Fruit fly (Drosophila melanogaster) whole organism, pupa: ENCODE measurements around the gene Creld.

Experiments
- CG10348 ChIP-seq: fragments of 200-800 bp; sonication (Bioruptor generic); IDR thresholded peaks from 2 replicates; pipeline ENCODE4 v1.3.6; 2022; ENCODE audit warnings: missing biosample characterization, missing genetic modification characterization
- CG12605 ChIP-seq: fragments of 200-800 bp; sonication (Bioruptor generic); IDR thresholded peaks from 2 replicates; pipeline ENCODE4 v1.3.6; 2022; ENCODE audit warnings: missing biosample characterization, missing genetic modification characterization
- CG13204 ChIP-seq: fragments of 200-800 bp; sonication (Bioruptor generic); optimal IDR thresholded peaks from 2 replicates; lab custom pipeline; 2018; ENCODE audit warnings: missing biosample characterization, mild to moderate bottlenecking, missing genetic modification characterization, moderate library complexity
- CG14655 ChIP-seq: fragments of 200-800 bp; sonication (Bioruptor generic); optimal IDR thresholded peaks from 3 replicates; lab custom pipeline; 2017; ENCODE audit warnings: mild to moderate bottlenecking, missing biosample characterization, missing genetic modification reagents, missing genetic modification characterization
- CG15710 ChIP-seq: fragments of 200-800 bp; sonication (Bioruptor generic); optimal IDR thresholded peaks from 2 replicates; lab custom pipeline; 2018; ENCODE audit warnings: missing biosample characterization, mild to moderate bottlenecking, missing genetic modification characterization, moderate library complexity
- CG17806 ChIP-seq: fragments of 200-800 bp; sonication (Bioruptor generic); optimal IDR thresholded peaks from 2 replicates; lab custom pipeline; 2018; ENCODE audit warnings: missing biosample characterization, mild to moderate bottlenecking, missing genetic modification characterization, moderate library complexity
- CG32121 ChIP-seq: fragments of 200-800 bp; sonication (Bioruptor generic); IDR thresholded peaks from 2 replicates; pipeline ENCODE4 v1.3.6; 2022; ENCODE audit warnings: missing biosample characterization, missing genetic modification characterization
- CG34367 ChIP-seq: fragments of 200-800 bp; sonication (Bioruptor generic); optimal IDR thresholded peaks from 2 replicates; lab custom pipeline; 2018; ENCODE audit warnings: missing biosample characterization, mild to moderate bottlenecking, missing genetic modification characterization
- CG4496 ChIP-seq: fragments of 200-800 bp; sonication (Bioruptor generic); IDR thresholded peaks from 3 replicates; pipeline ENCODE4 v1.3.6; 2022; ENCODE audit warnings: missing biosample characterization, missing genetic modification characterization
- CG8159 ChIP-seq: fragments of 200-800 bp; sonication (Bioruptor generic); optimal IDR thresholded peaks from 3 replicates; lab custom pipeline; 2018; ENCODE audit warnings: missing biosample characterization, mild to moderate bottlenecking, missing genetic modification characterization, moderate library complexity
- CG8301 ChIP-seq: fragments of 200-800 bp; sonication (Bioruptor generic); optimal IDR thresholded peaks from 2 replicates; lab custom pipeline; 2018; ENCODE audit warnings: missing biosample characterization, mild to moderate bottlenecking, missing genetic modification characterization
- CG9948 ChIP-seq: fragments of 200-800 bp; sonication (Bioruptor generic); optimal IDR thresholded peaks from 2 replicates; lab custom pipeline; 2018; ENCODE audit warnings: missing biosample characterization, mild to moderate bottlenecking, missing genetic modification characterization, moderate library complexity
- D1 ChIP-seq: fragments of 200-800 bp; sonication (Bioruptor generic); optimal IDR thresholded peaks from 2 replicates; lab custom pipeline; 2018; ENCODE audit warnings: missing biosample characterization, mild to moderate bottlenecking, missing genetic modification characterization, moderate library complexity
- EcR ChIP-seq: fragments of 200-800 bp; sonication (Bioruptor generic); optimal IDR thresholded peaks from 3 replicates; lab custom pipeline; 2019; ENCODE audit warnings: missing biosample characterization, missing genetic modification characterization, mild to moderate bottlenecking, moderate library complexity, missing genetic modification reagents
- Ets98B ChIP-seq: fragments of 200-800 bp; sonication (Bioruptor generic); IDR thresholded peaks from 2 replicates; pipeline ENCODE4 v1.3.6; 2022; ENCODE audit warnings: missing biosample characterization, missing genetic modification characterization
- Pif1A ChIP-seq: fragments of 200-800 bp; sonication (Bioruptor generic); optimal IDR thresholded peaks from 3 replicates; lab custom pipeline; 2016; ENCODE audit warnings: missing biosample characterization, missing genetic modification characterization
- Pif1B ChIP-seq: fragments of 200-800 bp; sonication (Bioruptor generic); optimal IDR thresholded peaks from 3 replicates; lab custom pipeline; 2016; ENCODE audit warnings: missing biosample characterization, missing genetic modification characterization
- Snoo ChIP-seq: fragments of 200-800 bp; sonication (Bioruptor generic); optimal IDR thresholded peaks from 3 replicates; lab custom pipeline; 2017; ENCODE audit warnings: missing biosample characterization, mild to moderate bottlenecking, missing genetic modification characterization, inconsistent platforms
- fd96Ca ChIP-seq: fragments of 200-800 bp; sonication (Bioruptor generic); IDR thresholded peaks from 3 replicates; pipeline ENCODE4 v1.3.6; 2022; ENCODE audit warnings: missing biosample characterization, missing genetic modification characterization
- gl ChIP-seq: fragments of 200-800 bp; sonication (Bioruptor generic); optimal IDR thresholded peaks from 2 replicates; lab custom pipeline; 2018; ENCODE audit warnings: missing biosample characterization, mild to moderate bottlenecking, missing genetic modification characterization
- rn ChIP-seq: fragments of 200-800 bp; sonication (Bioruptor generic); IDR thresholded peaks from 2 replicates; pipeline ENCODE4 v1.3.6; 2022; ENCODE audit warnings: missing biosample characterization, missing genetic modification characterization

Gene Creld

DNA sequence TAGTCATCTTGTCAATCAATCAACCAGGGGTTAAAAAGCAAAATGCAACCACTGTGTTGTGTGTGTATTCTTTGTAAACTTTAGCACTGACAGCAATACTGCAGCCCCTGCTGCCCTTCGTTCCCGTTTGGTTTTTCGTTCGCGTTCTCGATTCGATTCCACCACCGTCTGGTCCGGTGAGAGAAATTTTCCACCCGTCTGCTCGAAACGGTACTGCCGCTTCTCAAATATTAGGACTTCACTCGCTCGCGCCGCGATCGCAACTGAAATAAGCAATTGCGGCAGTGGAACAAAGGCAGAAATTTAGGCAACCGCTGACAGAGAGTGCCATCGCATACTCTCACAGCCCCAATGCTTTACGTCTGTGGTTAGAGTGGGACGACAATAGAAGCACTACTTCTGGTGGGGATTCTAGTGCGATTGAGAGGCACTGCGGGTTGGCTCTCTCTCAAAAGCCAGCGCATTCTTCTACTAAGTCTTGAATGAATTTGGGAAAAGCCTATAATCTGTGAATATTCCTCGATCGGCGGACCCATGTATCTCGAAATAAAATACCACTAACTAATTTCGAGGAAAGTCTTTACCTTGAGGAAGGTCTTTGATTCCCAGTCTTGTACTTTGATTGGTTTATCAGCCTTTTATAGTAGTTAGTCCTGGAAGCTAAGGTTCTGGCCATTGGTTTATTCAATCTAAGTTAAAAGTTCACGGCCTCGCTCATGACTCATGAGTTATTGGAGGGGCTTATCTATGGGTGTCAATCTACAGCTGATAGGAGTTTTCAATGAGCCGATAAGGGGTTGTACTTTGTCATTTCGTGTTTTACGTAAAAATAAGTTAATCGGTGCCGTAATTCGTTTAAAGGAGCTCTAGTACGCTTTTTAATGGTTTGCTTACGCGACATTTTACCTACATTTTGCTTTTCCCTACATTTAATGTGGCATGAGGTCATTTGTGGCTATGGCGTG, 27.1 kb downstream of the Creld start:
- TF ChIP-seq EcR (GFP tag; lab: Kevin White, UChicago): peak; percentile 68
- TF ChIP-seq CG15710 (tag; lab: Kevin White, UChicago): no peak
- no peak for TF ChIP-seq CG17806 (tag; lab: Kevin White, UChicago)
- TF ChIP-seq Ets98B: peak; percentile 57; the same call in 1 of the 2 replicates
- TF ChIP-seq CG13204: peak; percentile 83
- no peak for TF ChIP-seq CG9948
- peak; percentile 80 for TF ChIP-seq CG12605 (GFP tag; lab: Robert Waterston, UW)
- TF ChIP-seq CG8159: peak; percentile 12
- peak; percentile 63 for TF ChIP-seq gl
- no peak for TF ChIP-seq CG14655 (GFP tag; lab: Kevin White, UChicago)
- peak; percentile 70 for TF ChIP-seq Pif1B (GFP tag; lab: Kevin White, UChicago)
- TF ChIP-seq D1 (tag; lab: Kevin White, UChicago): no peak
- TF ChIP-seq rn (GFP tag; lab: Robert Waterston, UW): no peak
- peak; percentile 73 for TF ChIP-seq CG4496 (GFP tag; lab: Robert Waterston, UW)
- peak; percentile 61; the same call in 1 of the 3 replicates for TF ChIP-seq fd96Ca
- TF ChIP-seq Pif1A: peak; percentile 54
- TF ChIP-seq CG32121 (GFP tag; lab: Robert Waterston, UW): peak; percentile 69
- no peak for TF ChIP-seq CG8301 (tag; lab: Kevin White, UChicago)
- peak; percentile 39 for TF ChIP-seq Snoo (tag; lab: Kevin White, UChicago)
- TF ChIP-seq CG10348: no peak
- TF ChIP-seq CG34367 (tag; lab: Kevin White, UChicago): no peak

DNA sequence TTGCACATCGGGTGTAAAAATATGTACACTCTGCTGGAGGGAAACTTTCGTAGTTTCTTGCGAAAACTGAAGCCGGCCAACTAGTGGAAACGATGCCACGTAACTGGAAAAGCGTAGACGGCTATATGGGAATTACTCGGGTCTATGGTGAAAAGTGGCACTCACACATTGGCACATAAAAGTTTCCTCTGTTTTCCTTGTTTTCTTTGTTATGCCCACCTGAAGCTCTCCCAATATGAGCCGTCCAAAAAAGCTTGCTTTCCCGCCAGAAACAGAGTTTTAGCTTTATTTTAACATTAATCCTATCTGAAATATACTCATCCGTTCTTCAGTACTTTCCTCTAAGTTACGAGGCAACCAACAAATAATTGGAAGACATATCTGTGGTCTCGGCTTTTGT, 28.5 kb downstream of the Creld start, which contains the start of gene CG3164:
TSS of gene CG3164 (minus strand) at position 101 of the 400 bp plus-strand sequence.
- no peak for TF ChIP-seq Snoo (tag; lab: Kevin White, UChicago)
- no peak; the same call in 1 of the 2 replicates for TF ChIP-seq Ets98B
- TF ChIP-seq CG4496 (GFP tag; lab: Robert Waterston, UW): no peak
- no peak for TF ChIP-seq CG15710 (tag; lab: Kevin White, UChicago)
- TF ChIP-seq EcR (GFP tag; lab: Kevin White, UChicago): no peak
- no peak for TF ChIP-seq CG10348
- TF ChIP-seq CG17806 (tag; lab: Kevin White, UChicago): no peak
- no peak for TF ChIP-seq CG9948
- no peak for TF ChIP-seq Pif1A
- TF ChIP-seq D1 (tag; lab: Kevin White, UChicago): no peak
- TF ChIP-seq CG13204: no peak
- no peak for TF ChIP-seq Pif1B (GFP tag; lab: Kevin White, UChicago)
- no peak for TF ChIP-seq gl
- no peak for TF ChIP-seq CG32121 (GFP tag; lab: Robert Waterston, UW)
- no peak for TF ChIP-seq rn (GFP tag; lab: Robert Waterston, UW)
- no peak for TF ChIP-seq fd96Ca
- TF ChIP-seq CG8301 (tag; lab: Kevin White, UChicago): no peak

DNA sequence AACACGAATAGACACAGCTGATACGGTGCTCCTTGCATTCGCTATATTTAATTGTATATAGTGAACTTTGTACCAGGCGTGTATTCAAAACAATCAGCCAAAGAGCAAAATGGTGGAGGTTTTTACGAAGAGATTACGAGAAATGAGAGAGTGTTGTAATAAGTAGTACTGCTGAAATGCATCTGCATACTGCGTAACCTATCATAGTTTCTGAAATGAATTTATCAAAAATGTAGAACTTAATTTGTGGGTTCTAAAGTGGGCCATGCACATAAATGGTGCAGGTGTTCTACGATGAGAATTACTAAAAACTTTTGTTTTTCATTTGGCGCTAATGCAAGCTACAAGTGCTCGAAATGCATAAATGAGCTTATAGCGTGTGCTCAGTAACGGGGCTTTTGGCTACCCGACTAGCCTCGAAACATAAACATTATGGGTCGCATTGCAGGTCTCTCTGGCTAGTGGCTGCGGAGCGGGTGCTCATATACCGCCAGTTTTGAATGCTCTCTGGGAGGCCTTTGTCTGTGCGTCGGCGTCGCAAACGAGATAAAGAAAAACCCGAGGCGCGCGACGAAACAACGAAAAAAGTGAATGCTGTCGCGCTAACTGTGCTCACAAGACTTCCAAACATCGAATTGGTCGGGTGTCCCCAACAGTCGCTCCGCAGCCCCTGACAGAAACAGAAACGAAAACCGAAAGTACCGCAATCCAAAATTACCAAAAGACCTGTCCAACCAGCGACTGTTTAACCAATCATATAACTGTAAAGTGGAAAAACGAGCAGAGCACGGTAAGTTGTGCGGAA, 29.5 kb downstream of the Creld start, which contains the start of gene Gs1:
TSS of gene Gs1 (plus strand) at position 612 of the 805 bp plus-strand sequence.
- TF ChIP-seq CG13204 (peak; percentile 44), CG10348 (no peak), CG17806 (tag; lab: Kevin White, UChicago) (no peak), rn (GFP tag; lab: Robert Waterston, UW) (no peak), CG32121 (GFP tag; lab: Robert Waterston, UW) (no peak), CG34367 (tag; lab: Kevin White, UChicago) (peak; percentile 34), Snoo (tag; lab: Kevin White, UChicago) (no peak), Pif1B (GFP tag; lab: Kevin White, UChicago) (peak; percentile 13), gl (peak; percentile 61), CG9948 (no peak), CG15710 (tag; lab: Kevin White, UChicago) (peak; percentile 2), CG12605 (GFP tag; lab: Robert Waterston, UW) (peak; percentile 71), Pif1A (peak; percentile 17), CG8159 (no peak), D1 (tag; lab: Kevin White, UChicago) (no peak), Ets98B (peak; percentile 79), CG8301 (tag; lab: Kevin White, UChicago) (peak; percentile 25), EcR (GFP tag; lab: Kevin White, UChicago) (peak; percentile 35), fd96Ca (peak; percentile 39; the same call in 1 of the 3 replicates), CG4496 (GFP tag; lab: Robert Waterston, UW) (peak; percentile 60; the same call in 2 of the 3 replicates), CG14655 (GFP tag; lab: Kevin White, UChicago) (peak; percentile 52)

DNA sequence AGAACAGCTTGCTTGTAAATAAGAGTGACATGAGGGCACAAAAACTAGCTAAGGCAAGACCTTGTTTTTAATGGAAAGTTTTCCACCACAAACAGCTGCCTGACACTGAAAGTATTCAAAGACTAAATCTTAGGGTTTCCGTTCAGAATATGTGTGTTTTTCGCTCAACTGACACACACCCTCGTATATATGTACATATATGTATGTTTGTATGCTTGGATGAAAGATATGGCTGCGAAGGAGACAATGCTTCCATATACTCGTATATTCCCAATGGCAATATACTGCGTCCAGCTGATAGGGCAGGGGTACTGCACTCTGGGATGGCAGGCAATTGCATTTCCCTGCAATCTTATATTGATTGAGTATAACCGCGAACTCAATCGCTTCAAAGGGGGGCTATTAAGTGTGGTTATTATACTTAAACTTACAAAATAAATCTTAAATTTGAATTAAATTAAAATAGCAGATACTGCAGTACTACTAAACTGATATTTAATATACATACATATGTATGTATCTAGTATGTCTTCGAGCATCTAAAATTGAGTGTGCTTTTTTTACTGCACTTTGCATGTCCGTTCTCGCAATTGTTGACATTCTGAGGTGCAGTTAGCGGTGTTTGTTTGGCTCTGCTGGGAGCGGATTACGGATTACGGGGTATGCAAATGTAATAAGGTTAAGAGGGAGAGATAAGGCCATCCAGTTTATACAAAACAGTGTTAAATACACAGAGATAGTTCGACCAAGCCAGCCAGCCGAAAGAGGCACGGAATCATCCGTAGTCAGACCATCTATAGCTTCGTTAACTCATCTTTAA, 32.6 kb downstream of the Creld start:
- TF ChIP-seq EcR (GFP tag; lab: Kevin White, UChicago): peak; percentile 56
- TF ChIP-seq fd96Ca: peak; percentile 17; the same call in 1 of the 3 replicates
- no peak for TF ChIP-seq CG32121 (GFP tag; lab: Robert Waterston, UW)
- TF ChIP-seq CG13204: no peak
- no peak for TF ChIP-seq CG15710 (tag; lab: Kevin White, UChicago)
- TF ChIP-seq Ets98B: 0 out of 2 replicates have a peak, but pooled peaks have one; percentile 33
